Worm (Caenorhabditis elegans): ENCODE data around the gene slc-25A26.

slc-25A26 gene

DNA sequence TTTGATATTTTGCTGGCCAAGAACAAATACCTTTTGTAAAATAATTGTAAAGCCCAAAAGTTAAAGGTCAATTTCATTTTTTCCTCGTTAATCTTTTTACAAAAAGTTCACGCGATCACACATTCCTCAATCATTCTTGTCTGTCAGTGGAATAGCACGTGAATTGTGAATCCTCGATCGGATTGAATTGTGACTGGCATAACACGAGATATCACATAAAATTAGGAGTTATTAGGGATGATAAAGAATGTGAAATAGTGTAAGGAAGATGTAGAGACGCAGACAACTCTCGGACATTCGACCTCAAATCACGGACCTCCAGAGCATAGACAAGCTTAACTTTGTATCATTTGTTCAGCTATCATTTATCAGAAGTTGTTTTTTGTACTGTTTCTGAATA, 24.1 kb upstream of the slc-25A26 start, which contains the start of gene C27B7.6:
TSS of gene C27B7.6 (minus strand) at position 182 of the 400 bp plus-strand sequence.
- TF ChIP-seq nhr-237 (tag; optimal IDR thresholded peaks at IDR 0.05): no peak
- TF ChIP-seq ztf-11 (tag; optimal IDR thresholded peaks at IDR 0.05): no peak
- no peak for TF ChIP-seq unc-39 (tag; optimal IDR thresholded peaks at IDR 0.05)
- no peak for TF ChIP-seq R02D3.7 (tag; optimal IDR thresholded peaks at IDR 0.05)
- TF ChIP-seq gmeb-1 (tag; optimal IDR thresholded peaks at IDR 0.05): no peak
- no peak for TF ChIP-seq elt-1 (tag; optimal IDR thresholded peaks at IDR 0.05)
- TF ChIP-seq lsy-2 (tag; optimal IDR thresholded peaks at IDR 0.05): no peak
- no peak for TF ChIP-seq nhr-10 (tag; optimal IDR thresholded peaks at IDR 0.05)
- no peak for TF ChIP-seq ceh-16 (tag; optimal IDR thresholded peaks at IDR 0.05)
- no peak for TF ChIP-seq snpc-4 (tag; optimal IDR thresholded peaks at IDR 0.05)
- no peak for TF ChIP-seq nhr-77 (tag; optimal IDR thresholded peaks at IDR 0.05)

DNA sequence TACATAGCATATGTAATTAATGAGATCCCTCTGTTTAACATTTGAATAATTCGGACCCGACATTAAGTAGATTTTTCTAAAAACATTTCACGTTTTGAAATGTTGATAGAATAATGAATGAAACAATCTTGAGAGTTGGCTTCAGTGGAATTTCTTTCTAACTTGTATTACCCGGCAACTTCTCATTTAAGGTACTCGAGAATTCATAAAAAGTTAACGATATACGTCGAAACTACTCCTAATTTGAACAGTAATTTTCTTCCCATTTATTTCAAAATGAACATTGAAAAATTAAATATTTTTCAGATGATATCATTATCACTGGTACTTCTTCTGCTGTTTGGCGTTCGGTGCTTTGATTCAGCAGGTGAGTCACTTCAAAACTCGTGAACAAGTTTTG, 23.5 kb upstream of the slc-25A26 start, which contains the start of gene C27B7.7:
TSS of gene C27B7.7 (plus strand) at position 301 of the 400 bp plus-strand sequence.
- TF ChIP-seq ceh-16 (tag; optimal IDR thresholded peaks at IDR 0.05) (no peak), egl-27 (tag; optimal IDR thresholded peaks at IDR 0.05) (no peak), nhr-25 (tag; optimal IDR thresholded peaks at IDR 0.05) (no peak), crh-2 (tag; optimal IDR thresholded peaks at IDR 0.05) (no peak), gmeb-1 (tag; optimal IDR thresholded peaks at IDR 0.05) (no peak), aly-2 (tag; optimal IDR thresholded peaks at IDR 0.05) (no peak), mab-5 (tag; optimal IDR thresholded peaks at IDR 0.05) (no peak), nhr-21 (tag; optimal IDR thresholded peaks at IDR 0.05) (no peak), mbf-1 (tag; optimal IDR thresholded peaks at IDR 0.05) (no peak), alr-1 (tag; optimal IDR thresholded peaks at IDR 0.05) (no peak), sma-9 (GFP tag; optimal IDR thresholded peaks at IDR 0.05) (no peak), sma-9 (tag; optimal IDR thresholded peaks at IDR 0.05) (no peak), lin-39 (tag; optimal IDR thresholded peaks at IDR 0.05) (no peak), nhr-12 (tag; optimal IDR thresholded peaks at IDR 0.05) (no peak), sma-3 (GFP tag; optimal IDR thresholded peaks at IDR 0.05) (no peak), blmp-1 (tag; optimal IDR thresholded peaks at IDR 0.05; ENCODE audit: insufficient read depth) (no peak), unc-39 (tag; optimal IDR thresholded peaks at IDR 0.05) (no peak), ama-1 (optimal IDR thresholded peaks at IDR 0.05) (no peak), dmd-4 (tag; optimal IDR thresholded peaks at IDR 0.05) (no peak)

DNA sequence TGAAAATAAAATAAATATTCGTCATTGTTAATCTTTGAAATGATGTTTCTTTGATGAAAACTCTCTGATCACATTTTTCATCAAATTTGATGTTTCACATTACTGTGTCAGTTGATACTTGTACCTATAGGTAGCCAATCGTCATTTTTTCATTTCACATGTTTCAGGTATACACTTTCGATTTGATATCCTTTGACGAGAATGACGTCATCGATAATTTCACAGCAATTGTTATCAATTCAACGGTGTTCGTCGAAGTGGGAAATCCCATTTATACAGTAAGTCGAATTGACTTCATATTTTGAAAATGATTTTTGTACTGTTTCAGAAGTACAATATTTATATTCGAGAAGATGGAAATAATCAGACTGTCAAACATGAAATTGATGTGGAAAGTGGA, 16.1 kb upstream of the slc-25A26 start:
- peak; percentile 67 for TF ChIP-seq sma-3 (GFP tag; optimal IDR thresholded peaks at IDR 0.05)
- TF ChIP-seq nhr-21 (tag; optimal IDR thresholded peaks at IDR 0.05): no peak

DNA sequence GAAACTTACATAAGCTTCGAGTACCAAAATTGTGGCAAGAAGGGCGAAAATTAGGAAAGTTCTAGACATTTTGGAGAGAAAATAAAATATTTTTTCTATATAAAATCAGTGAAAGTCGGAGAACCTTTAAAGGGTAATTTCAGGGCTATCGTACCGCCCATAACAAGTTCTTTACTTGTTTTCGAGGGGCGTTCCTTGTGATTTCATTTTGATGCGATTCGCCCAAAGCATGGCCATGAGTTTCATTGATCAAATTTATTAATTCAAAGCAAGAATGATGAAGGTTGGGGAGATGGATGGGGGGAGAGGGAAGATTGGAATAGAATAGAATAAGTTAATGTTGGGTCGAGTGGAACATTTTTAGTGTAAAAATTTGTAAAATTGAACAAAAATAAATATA, 14.2 kb upstream of the slc-25A26 start, which contains the start of gene C27B7.9:
TSS of gene C27B7.9 (minus strand) at position 101 of the 400 bp plus-strand sequence.
- TF ChIP-seq elt-3 (tag; optimal IDR thresholded peaks at IDR 0.05) (no peak), ama-1 (optimal IDR thresholded peaks at IDR 0.05) (no peak)

DNA sequence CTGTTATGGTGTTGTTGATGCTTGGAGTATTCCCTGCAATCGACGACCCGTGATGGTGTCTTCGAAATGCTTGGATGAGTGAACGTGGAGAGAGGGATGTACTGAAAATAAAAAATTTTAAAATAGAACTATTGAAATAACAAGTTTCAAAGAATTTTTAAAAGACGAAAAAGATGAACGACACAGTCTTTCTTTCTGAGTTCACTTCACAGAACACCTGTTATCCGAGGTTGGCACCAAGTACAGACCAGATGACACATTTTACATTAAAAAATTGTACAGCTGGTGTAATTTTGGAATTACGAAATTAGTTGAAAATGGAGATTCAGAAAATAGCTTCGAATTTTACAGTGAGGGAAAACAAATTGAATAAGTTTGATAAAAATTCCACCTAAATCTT, 11.5 kb upstream of the slc-25A26 start, which contains the start of gene rap-1:
TSS of gene rap-1 (minus strand) at position 101 of the 400 bp plus-strand sequence.
- TF ChIP-seq nhr-10 (tag; optimal IDR thresholded peaks at IDR 0.05) (no peak), nhr-12 (tag; optimal IDR thresholded peaks at IDR 0.05) (no peak), sma-9 (GFP tag; optimal IDR thresholded peaks at IDR 0.05) (no peak), sma-9 (tag; optimal IDR thresholded peaks at IDR 0.05) (no peak), C34F6.9 (tag; optimal IDR thresholded peaks at IDR 0.05) (no peak), nhr-21 (tag; optimal IDR thresholded peaks at IDR 0.05) (no peak), ceh-16 (tag; optimal IDR thresholded peaks at IDR 0.05) (no peak), R02D3.7 (tag; optimal IDR thresholded peaks at IDR 0.05) (no peak), ceh-82 (tag; optimal IDR thresholded peaks at IDR 0.05) (no peak), gmeb-1 (tag; optimal IDR thresholded peaks at IDR 0.05) (no peak), lin-39 (tag; optimal IDR thresholded peaks at IDR 0.05) (no peak), nhr-129 (tag; optimal IDR thresholded peaks at IDR 0.05) (no peak)

DNA sequence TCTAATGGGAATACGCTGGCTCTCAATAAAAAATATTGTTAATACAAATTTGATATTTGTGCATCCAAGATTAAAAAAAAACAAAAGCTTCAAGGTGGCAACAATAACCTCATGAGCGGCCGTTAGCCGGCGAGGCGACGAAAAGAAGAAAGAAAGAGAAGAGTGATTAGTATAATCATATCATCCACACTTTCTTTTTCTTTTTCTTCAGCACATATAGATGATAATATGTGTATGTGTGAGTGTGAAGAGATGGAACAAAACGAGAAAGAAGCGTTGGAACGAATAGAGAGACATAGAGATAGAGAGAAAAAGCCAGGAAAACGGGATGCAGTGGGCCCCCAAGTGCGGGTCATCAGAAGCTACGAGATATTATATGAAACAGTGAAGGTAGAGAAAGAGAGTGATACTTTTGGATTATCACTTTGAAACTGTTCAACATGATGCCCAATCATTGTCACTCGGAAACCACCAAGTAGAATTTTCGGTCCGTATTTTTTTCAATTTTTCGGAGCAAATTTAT, 9.9 kb upstream of the slc-25A26 start:
- peak; percentile 4 for TF ChIP-seq crh-2 (tag; optimal IDR thresholded peaks at IDR 0.05)
- peak; percentile 6 for TF ChIP-seq unc-55 (GFP tag; optimal IDR thresholded peaks at IDR 0.05)
- no peak for TF ChIP-seq nhr-237 (tag; optimal IDR thresholded peaks at IDR 0.05)
- peak; percentile 38 for TF ChIP-seq F13H6.1 (tag; optimal IDR thresholded peaks at IDR 0.05)
- TF ChIP-seq mab-5 (tag; optimal IDR thresholded peaks at IDR 0.05): no peak
- peak; percentile 28 for TF ChIP-seq C34F6.9 (tag; optimal IDR thresholded peaks at IDR 0.05)
- no peak for TF ChIP-seq ZK546.5 (tag; optimal IDR thresholded peaks at IDR 0.05)
- TF ChIP-seq sma-9 (GFP tag; optimal IDR thresholded peaks at IDR 0.05): peak; percentile 28
- TF ChIP-seq sma-9 (tag; optimal IDR thresholded peaks at IDR 0.05): no peak
- TF ChIP-seq ztf-1 (GFP tag; conservative IDR thresholded peaks at IDR 0.05): no peak
- TF ChIP-seq fos-1 (tag; optimal IDR thresholded peaks at IDR 0.05): peak; percentile 12
- peak; percentile 29 for TF ChIP-seq lin-13 (GFP tag; optimal IDR thresholded peaks at IDR 0.05)
- peak; percentile 13 for TF ChIP-seq nhr-21 (tag; optimal IDR thresholded peaks at IDR 0.05)
- TF ChIP-seq lsy-2 (tag; optimal IDR thresholded peaks at IDR 0.05): peak in 1 of 2 experiments; percentile 49

Data from whole organism, L2 larva.